Fruit fly (Drosophila melanogaster) S2 (cell line): ENCODE results near the gene drpr.

Experiments used
- CG8478 ChIP-seq: fragments of >200 bp; optimal IDR thresholded peaks from 2 replicates; lab custom pipeline; 2018
- CTCF ChIP-seq, 2 experiments: fragments of >200 bp; optimal IDR thresholded peaks; 2 replicates each; lab custom pipeline; 2018

dm6 chr3L:1748218-1748617 is 17.3 kb upstream of the drpr start:
- no peak for TF ChIP-seq CG8478
- TF ChIP-seq CTCF (optimal IDR thresholded peaks at IDR 0.05; lab: Kevin White, UChicago) = no peak
